Worm (Caenorhabditis elegans) whole organism, L1 larva: ENCODE measurements around the gene W07G4.8.
A peak's percentile ranks its signal among the peaks of the same experiment; 100 is the strongest.

ENCODE experiments used
- C04F5.9 ChIP-seq: sonication (generic microtip); optimal IDR thresholded peaks from 2 replicates; lab custom pipeline; 2016; ENCODE audit warnings: missing genetic modification characterization, missing compliant biosample characterization
- C16A3.4 ChIP-seq: fragments of 150-350 bp; optimal IDR thresholded peaks from 2 replicates; lab custom pipeline; 2014; ENCODE audit warnings: missing biosample characterization, missing genetic modification characterization
- C34B4.2 ChIP-seq: sonication (generic microtip); optimal IDR thresholded peaks from 2 replicates; lab custom pipeline; 2017; ENCODE audit warnings: mild to moderate bottlenecking, missing genetic modification characterization, missing compliant biosample characterization
- F16B12.6 ChIP-seq: fragments of 150-350 bp; optimal IDR thresholded peaks from 2 replicates; lab custom pipeline; 2014; ENCODE audit warnings: missing biosample characterization, missing genetic modification characterization
- blmp-1 ChIP-seq: fragments of 150-350 bp; optimal IDR thresholded peaks from 2 replicates; lab custom pipeline; 2014; ENCODE audit warnings: missing biosample characterization, missing genetic modification characterization
- ceh-8 ChIP-seq: fragments of 200-800 bp; sonication (Bioruptor generic); optimal IDR thresholded peaks from 2 replicates; lab custom pipeline; 2018; ENCODE audit warnings: mild to moderate bottlenecking, missing genetic modification characterization, moderate library complexity, missing compliant biosample characterization
- ceh-82 ChIP-seq, 3 experiments: fragments of 150-350 bp in 1 of 3; sonication (generic microtip) in 2 of 3; optimal IDR thresholded peaks; 2 replicates each; lab custom pipeline; 2014 to 2017; ENCODE audit warnings: missing biosample characterization in 3 of 3, missing genetic modification characterization in 3 of 3
- ceh-88 ChIP-seq: fragments of 200-800 bp; sonication (Bioruptor generic); IDR thresholded peaks from 2 replicates; pipeline ENCODE4 v1.3.6; 2022; ENCODE audit warnings: missing genetic modification characterization, missing compliant biosample characterization
- dpl-1 ChIP-seq, 3 experiments: fragments of 150-350 bp in 2 of 3; sonication (generic microtip) in 1 of 3; optimal IDR thresholded peaks; 2 replicates each; lab custom pipeline; 2014 to 2017; ENCODE audit warnings: missing biosample characterization in 3 of 3, missing genetic modification characterization in 3 of 3, missing genetic modification reagents in 3 of 3
- dsc-1 ChIP-seq: sonication (generic microtip); optimal IDR thresholded peaks from 2 replicates; lab custom pipeline; 2016; ENCODE audit warnings: mild to moderate bottlenecking, missing genetic modification characterization, missing compliant biosample characterization
- efl-1 ChIP-seq, 4 experiments: fragments of 150-350 bp; optimal IDR thresholded peaks in 3 of 4; peaks in 1 of 4; 1 replicate in 1 of 4; 2 replicates in 3 of 4; lab custom pipeline; 2014; ENCODE audit warnings: missing biosample characterization in 2 of 4, missing genetic modification characterization in 2 of 4, missing genetic modification reagents in 2 of 4
- efl-3 ChIP-seq: fragments of 200-800 bp; sonication (Bioruptor generic); optimal IDR thresholded peaks from 2 replicates; lab custom pipeline; 2018; ENCODE audit warnings: mild to moderate bottlenecking, missing genetic modification characterization, missing compliant biosample characterization
- egl-27 ChIP-seq, 2 experiments: fragments of 150-350 bp in 1 of 2; sonication (generic microtip); optimal IDR thresholded peaks; 3 replicates each; lab custom pipeline; 2017 to 2018; ENCODE audit warnings: missing biosample characterization in 2 of 2, missing genetic modification characterization in 2 of 2, missing genetic modification reagents in 2 of 2
- elt-2 ChIP-seq: sonication (generic microtip); optimal IDR thresholded peaks from 2 replicates; lab custom pipeline; 2016; ENCODE audit warnings: missing genetic modification characterization, mild to moderate bottlenecking, inconsistent platforms, missing compliant biosample characterization, missing genetic modification reagents
- elt-3 ChIP-seq, 6 experiments: fragments of 150-350 bp in 1 of 6; sonication (generic microtip); optimal IDR thresholded peaks; 2 replicates each; lab custom pipeline; 2017 to 2018; ENCODE audit warnings: missing biosample characterization in 6 of 6, missing genetic modification characterization in 6 of 6, inconsistent platforms in 1 of 6
- ets-5 ChIP-seq: fragments of 200-800 bp; sonication (Bioruptor generic); IDR thresholded peaks from 2 replicates; pipeline ENCODE4 v1.3.6; 2022; ENCODE audit warnings: missing genetic modification characterization, missing compliant biosample characterization
- fkh-10 ChIP-seq: sonication (generic microtip); optimal IDR thresholded peaks from 2 replicates; lab custom pipeline; 2017; ENCODE audit warnings: missing biosample characterization, missing genetic modification reagents, missing genetic modification characterization
- grh-1 ChIP-seq: fragments of 200-800 bp; sonication (Bioruptor generic); IDR thresholded peaks from 2 replicates; pipeline ENCODE4 v1.3.6; 2022; ENCODE audit warnings: missing genetic modification reagents, missing genetic modification characterization, missing compliant biosample characterization
- hlh-17 ChIP-seq: fragments of 200-800 bp; sonication (Bioruptor generic); optimal IDR thresholded peaks from 2 replicates; lab custom pipeline; 2018; ENCODE audit warnings: missing genetic modification characterization, mild to moderate bottlenecking, missing compliant biosample characterization, moderate library complexity, borderline replicate concordance
- hlh-4 ChIP-seq: sonication (generic microtip); optimal IDR thresholded peaks from 2 replicates; lab custom pipeline; 2016; ENCODE audit warnings: mild to moderate bottlenecking, missing genetic modification characterization, missing compliant biosample characterization
- hpl-2 ChIP-seq: fragments of 150-350 bp; optimal IDR thresholded peaks from 2 replicates; lab custom pipeline; 2014; ENCODE audit warnings: missing biosample characterization, missing genetic modification reagents, missing genetic modification characterization
- irx-1 ChIP-seq: sonication (generic microtip); optimal IDR thresholded peaks from 2 replicates; lab custom pipeline; 2016; ENCODE audit warnings: missing genetic modification characterization, missing compliant biosample characterization
- lin-14 ChIP-seq: fragments of 200-800 bp; sonication (Bioruptor generic); optimal IDR thresholded peaks from 2 replicates; lab custom pipeline; 2018; ENCODE audit warnings: mild to moderate bottlenecking, missing genetic modification characterization, moderate library complexity, missing compliant biosample characterization
- lin-35 ChIP-seq, 2 experiments: fragments of 150-350 bp; optimal IDR thresholded peaks; 2 replicates each; lab custom pipeline; 2014; ENCODE audit warnings: missing biosample characterization in 2 of 2, missing genetic modification characterization in 2 of 2, missing genetic modification reagents in 2 of 2
- lin-39 ChIP-seq: fragments of 150-350 bp; optimal IDR thresholded peaks from 2 replicates; lab custom pipeline; 2014; ENCODE audit warnings: missing biosample characterization, missing genetic modification reagents, missing genetic modification characterization
- lir-3 ChIP-seq: sonication (generic microtip); optimal IDR thresholded peaks from 2 replicates; lab custom pipeline; 2016; ENCODE audit warnings: mild to moderate bottlenecking, missing genetic modification characterization, moderate library complexity, missing compliant biosample characterization; ENCODE audit not compliant: poor library complexity
- lsy-2 ChIP-seq, 2 experiments: fragments of 150-350 bp; optimal IDR thresholded peaks; 2 replicates each; lab custom pipeline; 2014; ENCODE audit warnings: missing biosample characterization in 2 of 2, missing genetic modification characterization in 2 of 2
- mep-1 ChIP-seq: fragments of 150-350 bp; optimal IDR thresholded peaks from 2 replicates; lab custom pipeline; 2014; ENCODE audit warnings: missing biosample characterization, missing genetic modification characterization
- nhr-20 ChIP-seq: sonication (generic microtip); optimal IDR thresholded peaks from 2 replicates; lab custom pipeline; 2016; ENCODE audit warnings: mild to moderate bottlenecking, missing genetic modification characterization, missing compliant biosample characterization
- nhr-237 ChIP-seq: fragments of 150-350 bp; optimal IDR thresholded peaks from 2 replicates; lab custom pipeline; 2014; ENCODE audit warnings: missing biosample characterization, missing genetic modification characterization
- nhr-28 ChIP-seq: fragments of 150-350 bp; optimal IDR thresholded peaks from 2 replicates; lab custom pipeline; 2014; ENCODE audit warnings: missing biosample characterization, missing genetic modification characterization
- nhr-47 ChIP-seq: sonication (generic microtip); optimal IDR thresholded peaks from 2 replicates; lab custom pipeline; 2016; ENCODE audit warnings: mild to moderate bottlenecking, missing genetic modification characterization, moderate library complexity, missing compliant biosample characterization
- nhr-71 ChIP-seq: sonication (generic microtip); optimal IDR thresholded peaks from 2 replicates; lab custom pipeline; 2016; ENCODE audit warnings: mild to moderate bottlenecking, missing genetic modification characterization, moderate library complexity, missing compliant biosample characterization
- nhr-76 ChIP-seq: sonication (generic microtip); optimal IDR thresholded peaks from 2 replicates; lab custom pipeline; 2017; ENCODE audit warnings: missing biosample characterization, missing genetic modification characterization
- nhr-77 ChIP-seq: fragments of 150-350 bp; optimal IDR thresholded peaks from 2 replicates; lab custom pipeline; 2014; ENCODE audit warnings: missing biosample characterization, missing genetic modification characterization
- nhr-85 ChIP-seq: sonication (generic microtip); peaks from one replicate; lab custom pipeline; 2016; ENCODE audit warnings: missing genetic modification characterization, inconsistent platforms, missing compliant biosample characterization
- nhr-90 ChIP-seq: sonication (generic microtip); optimal IDR thresholded peaks from 2 replicates; lab custom pipeline; 2016; ENCODE audit warnings: mild to moderate bottlenecking, missing genetic modification characterization, missing compliant biosample characterization; ENCODE audit not compliant: poor library complexity
- pag-3 ChIP-seq: sonication (generic microtip); optimal IDR thresholded peaks from 2 replicates; lab custom pipeline; 2017; ENCODE audit warnings: missing genetic modification characterization, mild to moderate bottlenecking, missing compliant biosample characterization, antibody characterized with exemption, borderline replicate concordance; ENCODE audit not compliant: insufficient read depth
- skn-1 ChIP-seq: fragments of 150-350 bp; optimal IDR thresholded peaks from 2 replicates; lab custom pipeline; 2014; ENCODE audit warnings: missing biosample characterization, missing genetic modification characterization
- snu-23 ChIP-seq: sonication (generic microtip); optimal IDR thresholded peaks from 2 replicates; lab custom pipeline; 2016; ENCODE audit warnings: missing genetic modification characterization, missing compliant biosample characterization
- sox-4 ChIP-seq: sonication (generic microtip); optimal IDR thresholded peaks from 2 replicates; lab custom pipeline; 2016; ENCODE audit warnings: missing genetic modification characterization, missing compliant biosample characterization
- sptf-1 ChIP-seq: fragments of 150-350 bp; optimal IDR thresholded peaks from 2 replicates; lab custom pipeline; 2014; ENCODE audit warnings: missing biosample characterization, missing genetic modification characterization
- sup-37 ChIP-seq: fragments of 200-800 bp; sonication (Bioruptor generic); optimal IDR thresholded peaks from 2 replicates; lab custom pipeline; 2018; ENCODE audit warnings: mild to moderate bottlenecking, missing genetic modification characterization, missing compliant biosample characterization
- swsn-7 ChIP-seq: sonication (generic microtip); optimal IDR thresholded peaks from 2 replicates; lab custom pipeline; 2016; ENCODE audit warnings: missing genetic modification characterization, missing compliant biosample characterization
- tbx-2 ChIP-seq: sonication (generic microtip); optimal IDR thresholded peaks from 2 replicates; lab custom pipeline; 2016; ENCODE audit warnings: missing genetic modification characterization, missing compliant biosample characterization
- unc-130 ChIP-seq: fragments of 150-350 bp; optimal IDR thresholded peaks from 2 replicates; lab custom pipeline; 2017; ENCODE audit warnings: missing biosample characterization, missing genetic modification characterization, inconsistent platforms
- unc-86 ChIP-seq: sonication (generic microtip); optimal IDR thresholded peaks from 2 replicates; lab custom pipeline; 2016; ENCODE audit warnings: missing genetic modification characterization, missing compliant biosample characterization
- vab-15 ChIP-seq: sonication (generic microtip); optimal IDR thresholded peaks from 2 replicates; lab custom pipeline; 2017; ENCODE audit warnings: missing genotype, mild to moderate bottlenecking, missing genetic modification characterization, missing compliant biosample characterization
- xbp-1 ChIP-seq: sonication (generic microtip); optimal IDR thresholded peaks from 2 replicates; lab custom pipeline; 2016; ENCODE audit warnings: missing genetic modification characterization, missing compliant biosample characterization
- zip-4 ChIP-seq: fragments of 200-800 bp; sonication (Bioruptor generic); optimal IDR thresholded peaks from 2 replicates; lab custom pipeline; 2018; ENCODE audit warnings: mild to moderate bottlenecking, missing genetic modification characterization, moderate library complexity, missing compliant biosample characterization
- ztf-4 ChIP-seq: fragments of 150-350 bp; optimal IDR thresholded peaks from 2 replicates; lab custom pipeline; 2014; ENCODE audit warnings: missing biosample characterization, missing genetic modification characterization

Gene W07G4.8

DNA sequence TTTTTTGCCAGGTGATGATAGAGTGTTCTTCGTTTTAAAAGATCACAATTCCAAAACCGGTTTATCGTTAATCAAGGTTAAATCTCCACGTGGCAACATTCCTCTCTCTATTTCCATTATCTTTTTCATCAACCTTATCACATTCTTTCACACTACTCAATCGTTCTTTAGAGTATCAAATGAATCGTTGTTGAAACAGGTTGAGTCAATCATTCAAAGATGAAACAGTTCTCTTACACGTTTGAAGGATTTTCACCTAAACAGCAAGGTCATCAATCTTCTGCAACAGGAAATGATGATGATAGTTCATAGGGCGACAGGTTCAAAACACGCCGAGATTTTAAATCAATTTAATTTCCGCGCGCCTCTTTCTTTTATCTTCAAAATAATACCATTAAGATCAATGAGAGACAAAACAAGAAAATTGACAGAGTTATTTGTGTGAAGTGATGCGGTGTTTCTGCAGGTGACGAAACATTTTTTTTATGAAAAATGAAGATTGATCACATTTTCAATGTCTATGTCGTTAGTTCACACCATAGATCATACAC lies 31.9 kb upstream of the W07G4.8 start:
- TF ChIP-seq lir-3 (tag; lab: Kevin White, UChicago) (peak; percentile 45), nhr-90 (tag; lab: Kevin White, UChicago) (peak; percentile 94), nhr-77 (tag; lab: Kevin White, UChicago) (peak; percentile 36), ets-5 (no peak), lin-39 (tag; lab: Kevin White, UChicago) (peak; percentile 75), elt-3 (tag; optimal IDR thresholded peaks at IDR 0.05; lab: Kevin White, UChicago) (peak in 5 of 6 experiments; percentile 86 to 100 (median 96)), unc-86 (tag; lab: Kevin White, UChicago) (no peak), nhr-71 (tag; lab: Kevin White, UChicago) (peak; percentile 97), elt-2 (peak; percentile 62), fkh-10 (GFP tag; lab: Kevin White, UChicago) (no peak), nhr-237 (no peak), ceh-82 (tag; optimal IDR thresholded peaks at IDR 0.05; lab: Kevin White, UChicago) (peak in 2 of 3 experiments; percentile 2 to 25), blmp-1 (peak; percentile 93), hpl-2 (no peak), C04F5.9 (peak; percentile 40), vab-15 (tag; lab: Kevin White, UChicago) (peak; percentile 74), C16A3.4 (peak; percentile 3), hlh-4 (no peak), dsc-1 (tag; lab: Kevin White, UChicago) (no peak), skn-1 (no peak), unc-130 (tag; lab: Kevin White, UChicago) (peak; percentile 6), nhr-47 (peak; percentile 77), ceh-88 (GFP tag; lab: Robert Waterston, UW) (peak; percentile 44; the same call in 1 of the 2 replicates), sox-4 (tag; lab: Kevin White, UChicago) (no peak), swsn-7 (tag; lab: Kevin White, UChicago) (peak; percentile 1), nhr-20 (tag; lab: Kevin White, UChicago) (peak; percentile 99), grh-1 (peak; percentile 100), F16B12.6 (tag; lab: Kevin White, UChicago) (no peak), nhr-85 (tag; lab: Kevin White, UChicago) (peak; percentile 100), lin-14 (GFP tag; lab: Kevin White, UChicago) (peak; percentile 96), ztf-4 (peak; percentile 69), mep-1 (tag; lab: Kevin White, UChicago) (peak; percentile 75), efl-1 (optimal IDR thresholded peaks at IDR 0.05; lab: Kevin White, UChicago) (peak in 1 of 2 experiments; percentile 26), efl-1 (GFP tag; optimal IDR thresholded peaks at IDR 0.05 in 1 of 2; lab: Kevin White, UChicago) (peak in 1 of 2 experiments; percentile 89), egl-27 (tag; optimal IDR thresholded peaks at IDR 0.05; lab: Kevin White, UChicago) (peak; percentile 53 to 65), efl-3 (peak; percentile 91), C34B4.2 (tag; lab: Kevin White, UChicago) (no peak), pag-3 (tag; lab: Kevin White, UChicago) (peak; percentile 60), sup-37 (GFP tag; lab: Kevin White, UChicago) (no peak), zip-4 (GFP tag; lab: Kevin White, UChicago) (no peak), xbp-1 (tag; lab: Kevin White, UChicago) (peak; percentile 36), nhr-28 (tag; lab: Kevin White, UChicago) (no peak), lsy-2 (tag; optimal IDR thresholded peaks at IDR 0.05; lab: Kevin White, UChicago) (peak; percentile 57 to 73), snu-23 (GFP tag; lab: Kevin White, UChicago) (peak; percentile 85), hlh-17 (GFP tag; lab: Kevin White, UChicago) (no peak), dpl-1 (GFP tag; optimal IDR thresholded peaks at IDR 0.05; lab: Kevin White, UChicago) (peak in 1 of 3 experiments; percentile 64), lin-35 (GFP tag; optimal IDR thresholded peaks at IDR 0.05; lab: Kevin White, UChicago) (peak; percentile 5 to 71), sptf-1 (tag; lab: Kevin White, UChicago) (no peak), tbx-2 (peak; percentile 89), irx-1 (tag; lab: Kevin White, UChicago) (peak; percentile 87), nhr-76 (tag; lab: Kevin White, UChicago) (no peak), ceh-8 (GFP tag; lab: Kevin White, UChicago) (no peak)
